Worm (Caenorhabditis elegans): Measurements from ENCODE around the gene rad-50.

ce11 chrV:12255343-12255742 lies 9.9 kb downstream of the rad-50 start, which contains the start of gene T04H1.12:
- TF ChIP-seq nhr-12 (tag; optimal IDR thresholded peaks at IDR 0.05) (no peak), ham-2 (GFP tag; optimal IDR thresholded peaks at IDR 0.05) (no peak), flh-1 (GFP tag; optimal IDR thresholded peaks at IDR 0.05) (no peak), unc-62 (GFP tag; optimal IDR thresholded peaks at IDR 0.05) (no peak)
